Fruit fly (Drosophila melanogaster) whole organism, wandering third instar larva: ENCODE results near the gene corto.

Source experiments
- Abd-B ChIP-seq: fragments of >200 bp; optimal IDR thresholded peaks from 2 replicates; lab custom pipeline; 2017; ENCODE audit warnings: missing biosample characterization, missing genetic modification characterization
- CG32264 ChIP-seq: fragments of 200-800 bp; sonication (Bioruptor generic); optimal IDR thresholded peaks from 2 replicates; lab custom pipeline; 2016; ENCODE audit warnings: missing biosample characterization, missing genetic modification characterization
- Dfd ChIP-seq: fragments of >200 bp; optimal IDR thresholded peaks from 2 replicates; lab custom pipeline; 2017; ENCODE audit warnings: missing biosample characterization, missing genetic modification characterization
- Dif ChIP-seq: fragments of 200-275, 200-300 bp; sonication (Bioruptor generic); optimal IDR thresholded peaks from 2 replicates; lab custom pipeline; 2018; ENCODE audit warnings: missing biosample characterization, missing genetic modification characterization; ENCODE audit not compliant: partially characterized antibody
- GATAd ChIP-seq: sonication (Bioruptor generic); optimal IDR thresholded peaks from 2 replicates; lab custom pipeline; 2016; ENCODE audit warnings: missing biosample characterization, missing genetic modification characterization
- HLH106 ChIP-seq: fragments of 200-800 bp; optimal IDR thresholded peaks from 3 replicates; lab custom pipeline; 2019; ENCODE audit warnings: missing biosample characterization, mild to moderate bottlenecking, missing genetic modification characterization, moderate library complexity
- Hnf4 ChIP-seq: fragments of 200-800 bp; sonication (Bioruptor generic); optimal IDR thresholded peaks from 2 replicates; lab custom pipeline; 2016; ENCODE audit warnings: missing biosample characterization, mild to moderate bottlenecking, missing genetic modification characterization
- Hr78 ChIP-seq: fragments of >200 bp; optimal IDR thresholded peaks from 2 replicates; lab custom pipeline; 2017; ENCODE audit warnings: missing biosample characterization, missing genetic modification characterization
- Hr83 ChIP-seq: fragments of 200-300 bp; sonication (Bioruptor generic); optimal IDR thresholded peaks from 2 replicates; lab custom pipeline; 2016; ENCODE audit warnings: missing biosample characterization, mild to moderate bottlenecking, missing genetic modification characterization, moderate library complexity; ENCODE audit not compliant: poor library complexity, severe bottlenecking
- N ChIP-seq: fragments of >200 bp; optimal IDR thresholded peaks from 2 replicates; lab custom pipeline; 2018; ENCODE audit warnings: missing biosample characterization, missing external identifiers, missing genetic modification characterization
- Rel ChIP-seq, 2 experiments: fragments of 200-800 bp; sonication (Bioruptor generic) in 1 of 2; optimal IDR thresholded peaks; 2 replicates in 1 of 2; 3 replicates in 1 of 2; lab custom pipeline; 2016 to 2019; ENCODE audit warnings: mild to moderate bottlenecking in 2 of 2, missing biosample characterization in 2 of 2, missing genetic modification characterization in 2 of 2, moderate library complexity in 1 of 2
- Vsx2 ChIP-seq: fragments of 200-300, 225-300 bp; sonication (Bioruptor generic); optimal IDR thresholded peaks from 2 replicates; lab custom pipeline; 2018; ENCODE audit warnings: missing biosample characterization, missing genetic modification characterization; ENCODE audit not compliant: partially characterized antibody
- br ChIP-seq: fragments of 200-800 bp; sonication (Bioruptor generic); optimal IDR thresholded peaks from 2 replicates; lab custom pipeline; 2016; ENCODE audit warnings: missing biosample characterization, missing genetic modification characterization
- brk ChIP-seq: fragments of 200-800 bp; sonication (Bioruptor generic); optimal IDR thresholded peaks from 2 replicates; lab custom pipeline; 2016; ENCODE audit warnings: missing biosample characterization, mild to moderate bottlenecking, missing genetic modification characterization
- dmrt93B ChIP-seq: fragments of 200-800 bp; sonication (Bioruptor generic); optimal IDR thresholded peaks from 2 replicates; lab custom pipeline; 2018; ENCODE audit warnings: missing biosample characterization, mild to moderate bottlenecking, missing genetic modification characterization
- dsf ChIP-seq: sonication (Bioruptor generic); optimal IDR thresholded peaks from 2 replicates; lab custom pipeline; 2016; ENCODE audit warnings: missing biosample characterization, missing genetic modification characterization, borderline replicate concordance
- foxo ChIP-seq, 2 experiments: fragments of 200-800 bp; sonication (Bioruptor generic); optimal IDR thresholded peaks; 2 replicates in 1 of 2; 3 replicates in 1 of 2; lab custom pipeline; 2016 to 2017; ENCODE audit warnings: missing biosample characterization in 2 of 2, missing genetic modification characterization in 2 of 2
- fru ChIP-seq: fragments of 200-800 bp; sonication (Bioruptor generic); optimal IDR thresholded peaks from 3 replicates; lab custom pipeline; 2016; ENCODE audit warnings: missing biosample characterization, mild to moderate bottlenecking, missing genetic modification characterization
- h ChIP-seq: fragments of 200-800 bp; sonication (Bioruptor generic); optimal IDR thresholded peaks from 3 replicates; lab custom pipeline; 2016; ENCODE audit warnings: missing biosample characterization, mild to moderate bottlenecking, missing genetic modification characterization
- jim ChIP-seq: fragments of 175-275, 200-325 bp; sonication (Bioruptor generic); optimal IDR thresholded peaks from 2 replicates; lab custom pipeline; 2016; ENCODE audit warnings: missing biosample characterization, mild to moderate bottlenecking, missing genetic modification characterization
- lola ChIP-seq: fragments of >200 bp; optimal IDR thresholded peaks from 2 replicates; lab custom pipeline; 2017; ENCODE audit warnings: missing biosample characterization, missing genetic modification characterization
- psq ChIP-seq: fragments of 200-800 bp; sonication (Bioruptor generic); optimal IDR thresholded peaks from 3 replicates; lab custom pipeline; 2017; ENCODE audit warnings: missing biosample characterization, mild to moderate bottlenecking, missing genetic modification characterization, moderate library complexity
- sage ChIP-seq: fragments of 200-800 bp; sonication (Bioruptor generic); optimal IDR thresholded peaks from 2 replicates; lab custom pipeline; 2016; ENCODE audit warnings: missing biosample characterization, mild to moderate bottlenecking, missing genetic modification characterization
- sv ChIP-seq: fragments of 200-800 bp; sonication (Bioruptor generic); optimal IDR thresholded peaks from 3 replicates; lab custom pipeline; 2016; ENCODE audit warnings: missing biosample characterization, missing genetic modification characterization
- tai ChIP-seq: sonication (Bioruptor generic); optimal IDR thresholded peaks from 2 replicates; lab custom pipeline; 2016; ENCODE audit warnings: missing biosample characterization, missing genetic modification characterization

corto gene

DNA sequence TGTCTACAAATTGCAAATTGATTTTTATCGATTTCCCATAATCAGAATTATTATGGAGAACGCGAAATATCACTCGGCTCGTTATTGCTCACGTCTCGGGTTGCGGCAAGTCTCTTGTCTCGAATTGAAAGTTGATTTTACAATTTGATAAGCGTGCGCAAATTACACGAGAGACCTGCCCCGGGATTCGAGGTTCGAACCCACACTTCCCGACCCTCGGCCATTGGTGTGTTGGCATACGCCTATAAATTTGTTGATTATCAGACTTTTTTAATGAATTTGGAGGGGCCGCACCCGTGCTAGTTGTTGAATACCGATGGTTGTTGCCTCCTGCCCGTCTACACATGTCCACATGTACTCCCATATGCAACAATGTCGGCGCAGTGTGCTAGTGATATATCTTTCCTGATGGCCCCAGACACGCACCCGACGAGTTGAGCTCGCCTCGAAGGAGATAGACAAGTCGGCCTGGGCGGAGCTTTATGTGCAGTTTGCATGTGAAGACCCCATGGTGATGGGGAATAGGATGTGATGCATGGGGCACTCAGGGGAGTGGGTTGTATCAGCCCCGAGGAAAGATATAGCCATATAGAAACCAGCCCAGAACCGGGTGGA lies 53.7 kb downstream of the corto start:
- TF ChIP-seq sage (GFP tag; lab: Kevin White, UChicago) (no peak), Abd-B (GFP tag; lab: Kevin White, UChicago) (no peak), Dif (GFP tag; lab: Kevin White, UChicago) (no peak)

DNA sequence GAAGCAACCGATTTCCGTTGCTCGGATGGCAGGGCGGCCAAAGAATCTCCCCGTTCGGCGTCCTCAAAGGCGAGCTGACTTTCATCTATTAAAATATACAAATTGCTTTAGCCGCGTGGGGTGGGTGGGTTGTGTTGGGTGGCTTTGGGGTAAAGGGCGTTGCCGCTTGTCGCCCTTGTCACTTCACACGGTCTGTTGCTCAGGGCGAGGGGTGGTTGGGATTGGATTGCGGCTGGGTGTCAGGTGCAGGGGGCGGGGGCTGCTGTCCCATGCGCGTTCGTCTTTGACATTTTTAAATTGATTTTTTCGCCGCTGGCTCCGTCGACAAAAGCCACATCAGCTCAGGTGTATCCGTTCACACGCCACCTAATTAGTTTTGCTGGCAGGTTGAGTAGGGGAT lies 54.5 kb downstream of the corto start:
- TF ChIP-seq sage (GFP tag; lab: Kevin White, UChicago), result no peak
- no peak for TF ChIP-seq tai
- no peak for TF ChIP-seq GATAd
- TF ChIP-seq brk (GFP tag; lab: Kevin White, UChicago), result no peak
- no peak for TF ChIP-seq fru (GFP tag; lab: Kevin White, UChicago)
- TF ChIP-seq dmrt93B (GFP tag; lab: Kevin White, UChicago), result no peak
- no peak for TF ChIP-seq sv (GFP tag; lab: Kevin White, UChicago)
- no peak for TF ChIP-seq h (GFP tag; lab: Kevin White, UChicago)
- TF ChIP-seq Hr83 (GFP tag; lab: Kevin White, UChicago), result no peak
- no peak for TF ChIP-seq Hr78
- no peak for TF ChIP-seq br (GFP tag; lab: Kevin White, UChicago)
- TF ChIP-seq HLH106 (tag; lab: Kevin White, UChicago), result no peak
- TF ChIP-seq Hnf4 (GFP tag; lab: Kevin White, UChicago), result no peak
- TF ChIP-seq Dfd (GFP tag; lab: Kevin White, UChicago), result no peak

DNA sequence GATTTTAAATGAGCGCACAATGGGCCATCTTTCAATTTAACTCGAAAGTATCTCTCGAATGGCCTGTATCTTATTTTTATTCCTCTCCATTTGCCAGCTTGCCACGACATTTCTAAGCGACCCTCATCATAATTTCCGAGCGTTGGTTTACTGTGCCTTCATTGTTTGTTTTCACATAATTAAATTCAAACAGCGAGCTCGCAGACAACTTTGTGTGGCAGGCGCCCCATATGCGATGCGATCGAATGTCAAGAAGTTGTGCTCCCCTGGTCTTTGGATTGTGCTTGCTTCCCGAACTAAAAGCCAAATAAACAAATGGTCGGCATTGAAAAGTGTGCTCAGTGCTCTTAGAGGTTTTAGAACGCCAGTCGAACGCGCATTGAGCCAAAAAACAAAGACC lies 55.0 kb downstream of the corto start:
- TF ChIP-seq CG32264 (GFP tag; lab: Kevin White, UChicago) (no peak), psq (GFP tag; lab: Kevin White, UChicago) (no peak), dsf (no peak), Rel (GFP tag; optimal IDR thresholded peaks at IDR 0.05; lab: Kevin White, UChicago) (no peak), Rel (tag; optimal IDR thresholded peaks at IDR 0.05; lab: Kevin White, UChicago) (no peak), brk (GFP tag; lab: Kevin White, UChicago) (no peak), foxo (GFP tag; optimal IDR thresholded peaks at IDR 0.05; lab: Kevin White, UChicago) (no peak), fru (GFP tag; lab: Kevin White, UChicago) (no peak), Abd-B (GFP tag; lab: Kevin White, UChicago) (no peak), Hr78 (no peak), Vsx2 (GFP tag; lab: Kevin White, UChicago) (no peak), Dif (GFP tag; lab: Kevin White, UChicago) (no peak), GATAd (no peak)
- TF ChIP-seq, all 38 proteins: peak for 0

DNA sequence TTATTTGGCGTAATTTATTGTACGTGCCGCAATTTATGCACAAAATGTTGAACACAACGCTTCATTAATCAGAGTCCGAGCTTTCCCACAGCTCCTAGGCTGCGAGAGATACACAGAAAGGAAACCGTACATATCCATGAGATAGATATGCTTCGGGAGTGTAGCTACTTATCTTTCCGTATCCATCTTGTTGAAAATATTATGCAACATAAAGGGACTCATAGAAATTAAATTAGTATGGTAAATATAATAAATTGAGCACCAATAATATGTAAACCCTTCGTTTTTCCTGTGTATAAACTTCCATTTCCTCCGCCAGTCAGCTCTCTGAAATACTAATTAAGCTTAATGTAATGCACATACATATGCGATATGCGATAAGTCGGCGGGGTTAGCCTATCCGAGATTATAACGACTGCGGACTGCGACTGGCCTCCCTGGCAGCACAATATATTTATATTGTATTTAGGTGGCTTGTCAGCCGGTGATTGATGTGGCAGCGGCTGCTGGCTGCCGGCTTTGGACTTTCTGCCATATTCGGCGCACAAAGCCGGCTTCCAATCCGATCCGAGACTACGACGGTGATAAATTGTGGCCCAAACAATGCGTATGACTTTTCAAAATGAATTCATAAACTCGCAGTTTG lies 56.0 kb downstream of the corto start:
- TF ChIP-seq lola (GFP tag; lab: Kevin White, UChicago) (no peak), N (GFP tag; lab: Kevin White, UChicago) (no peak), jim (GFP tag; lab: Kevin White, UChicago) (no peak)
- TF ChIP-seq, all 38 proteins: peak for 0

DNA sequence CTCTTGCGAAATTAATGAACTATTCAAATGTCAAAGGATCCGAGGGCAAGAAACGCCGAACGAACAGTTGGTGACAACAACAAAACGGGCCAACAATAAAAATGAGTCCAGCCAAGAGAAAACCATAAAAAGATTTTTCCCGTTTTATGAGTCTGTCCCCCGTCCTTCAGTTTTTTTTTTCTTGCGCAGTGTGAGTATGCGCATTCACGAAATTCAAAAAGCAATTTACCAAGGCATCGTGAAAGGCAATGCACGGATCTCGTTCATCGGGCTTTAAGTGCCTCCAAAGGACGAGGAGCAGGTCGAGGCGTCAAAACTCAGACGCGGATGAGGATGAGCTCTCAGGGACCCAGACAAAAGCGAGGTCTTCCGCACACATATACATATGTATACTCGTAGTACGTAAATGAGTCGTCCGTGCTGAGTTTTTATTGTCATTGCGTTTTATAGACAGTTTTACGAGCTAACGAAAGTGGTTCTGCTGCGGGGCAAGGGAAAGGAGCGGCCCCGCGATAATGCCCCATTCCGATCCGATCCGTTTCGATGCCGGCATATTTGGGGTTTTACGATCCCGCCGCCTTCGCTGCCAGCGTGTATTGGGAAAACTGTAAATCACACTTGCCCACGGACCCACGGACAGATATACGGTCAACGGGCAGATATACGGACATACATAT lies 58.7 kb downstream of the corto start:
- TF ChIP-seq Rel (GFP tag; optimal IDR thresholded peaks at IDR 0.05; lab: Kevin White, UChicago) (no peak), Rel (tag; optimal IDR thresholded peaks at IDR 0.05; lab: Kevin White, UChicago) (peak; percentile 4), tai (no peak)
- TF ChIP-seq, all 38 proteins: peak for 1
